Worm (Caenorhabditis elegans) whole organism, L4/young adult: ENCODE data around the gene B0228.8.

ENCODE experiments used
- W03F9.2 ChIP-seq: fragments of 150-350 bp; optimal IDR thresholded peaks from 2 replicates; lab custom pipeline; 2014; ENCODE audit warnings: missing biosample characterization, missing genetic modification characterization
- dao-5 ChIP-seq: sonication (generic microtip); optimal IDR thresholded peaks from 2 replicates; lab custom pipeline; 2016; ENCODE audit warnings: missing genotype, missing genetic modification characterization, moderate library complexity, missing compliant biosample characterization
- him-1 ChIP-seq: sonication (generic microtip); optimal IDR thresholded peaks from 2 replicates; lab custom pipeline; 2016; ENCODE audit warnings: missing genotype, missing genetic modification reagents, missing genetic modification characterization, missing compliant biosample characterization

Gene B0228.8

DNA sequence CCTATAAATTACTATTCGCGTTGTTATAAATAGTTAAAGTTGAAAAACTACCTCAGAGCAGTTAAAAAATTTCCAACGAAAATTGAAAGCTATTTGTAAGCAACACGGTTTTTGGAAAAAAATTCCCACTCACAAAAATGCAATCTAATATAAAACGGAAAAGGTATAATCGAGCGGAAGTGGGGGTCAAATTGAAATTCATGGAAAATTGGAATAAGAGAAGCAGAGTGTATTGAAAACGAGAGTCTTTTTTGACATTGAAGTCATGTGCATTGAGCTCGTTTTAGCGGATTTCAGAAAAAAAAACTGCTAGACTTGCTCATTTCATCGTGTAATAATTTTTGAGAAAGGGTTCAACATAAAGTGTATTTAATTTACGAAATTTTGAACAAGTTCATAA lies 8.9 kb upstream of the B0228.8 start:
- TF ChIP-seq him-1 (no peak), dao-5 (tag; lab: Kevin White, UChicago) (no peak), W03F9.2 (tag; lab: Kevin White, UChicago) (no peak)

DNA sequence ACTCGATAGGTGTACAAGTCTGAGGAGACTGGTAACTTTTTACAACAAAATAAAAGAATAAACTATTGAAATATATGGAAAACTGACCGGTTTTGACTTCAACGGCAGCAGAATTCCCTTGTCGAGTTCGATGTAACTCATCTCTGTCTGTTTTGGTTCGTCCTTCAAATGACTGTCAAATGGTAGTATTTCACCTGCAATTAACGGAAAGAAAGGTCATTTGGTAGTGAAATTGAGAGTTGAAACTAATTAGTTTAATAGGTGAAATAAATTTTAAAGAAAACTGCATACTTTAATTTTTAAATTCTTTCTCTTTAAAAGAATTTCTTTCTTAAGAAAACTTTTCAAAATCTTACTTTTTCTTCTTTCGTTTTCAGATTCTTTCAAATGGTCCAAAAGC lies 7.9 kb upstream of the B0228.8 start:
- TF ChIP-seq W03F9.2 (tag; lab: Kevin White, UChicago): no peak

DNA sequence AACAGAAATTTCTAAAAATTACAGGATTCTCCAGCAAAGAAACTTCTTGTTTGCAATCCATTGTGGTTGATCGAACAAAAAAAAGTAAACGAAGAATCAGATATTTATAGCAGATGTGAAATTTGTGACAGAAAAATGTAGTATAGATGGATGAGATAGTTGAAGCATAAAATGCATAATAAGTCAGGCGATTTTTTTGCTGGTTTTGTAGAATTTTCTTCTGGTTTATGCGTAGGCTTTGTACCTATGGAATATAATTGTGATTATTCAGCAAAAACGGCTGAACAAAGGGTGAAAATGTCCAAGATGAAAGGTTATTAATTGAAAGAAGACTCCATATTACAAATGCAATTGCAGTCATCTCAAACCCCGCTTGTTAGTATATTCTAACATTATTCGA lies 4.1 kb upstream of the B0228.8 start, which contains the start of gene srh-39:
Gene srh-39 (minus strand): TSS at position 101 of the 400 bp plus-strand sequence.
- TF ChIP-seq W03F9.2 (tag; lab: Kevin White, UChicago) (no peak), dao-5 (tag; lab: Kevin White, UChicago) (no peak), him-1 (no peak)

DNA sequence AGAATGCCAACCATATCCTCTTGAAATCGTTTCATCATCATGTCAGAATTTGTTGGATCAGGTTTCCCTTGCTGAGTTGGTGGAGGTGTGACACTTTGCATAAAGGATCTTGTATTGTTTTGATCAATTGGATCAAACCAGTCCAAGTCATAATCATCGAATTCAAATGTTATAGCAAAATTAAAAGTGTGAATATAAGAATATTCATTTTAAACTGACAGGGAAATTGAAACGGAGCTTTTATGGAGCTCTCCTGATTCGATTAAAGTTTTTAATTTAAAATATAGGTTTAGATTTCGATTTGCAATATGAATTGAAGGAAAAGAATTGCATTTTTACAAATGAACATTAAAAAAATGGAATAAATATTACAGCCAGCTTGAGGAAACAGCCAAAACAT lies 2.2 kb upstream of the B0228.8 start, which contains the start of gene B0228.9:
Gene B0228.9 (minus strand): TSS at position 101 of the 400 bp plus-strand sequence.
- TF ChIP-seq him-1 (no peak), W03F9.2 (tag; lab: Kevin White, UChicago) (no peak), dao-5 (tag; lab: Kevin White, UChicago) (no peak)

DNA sequence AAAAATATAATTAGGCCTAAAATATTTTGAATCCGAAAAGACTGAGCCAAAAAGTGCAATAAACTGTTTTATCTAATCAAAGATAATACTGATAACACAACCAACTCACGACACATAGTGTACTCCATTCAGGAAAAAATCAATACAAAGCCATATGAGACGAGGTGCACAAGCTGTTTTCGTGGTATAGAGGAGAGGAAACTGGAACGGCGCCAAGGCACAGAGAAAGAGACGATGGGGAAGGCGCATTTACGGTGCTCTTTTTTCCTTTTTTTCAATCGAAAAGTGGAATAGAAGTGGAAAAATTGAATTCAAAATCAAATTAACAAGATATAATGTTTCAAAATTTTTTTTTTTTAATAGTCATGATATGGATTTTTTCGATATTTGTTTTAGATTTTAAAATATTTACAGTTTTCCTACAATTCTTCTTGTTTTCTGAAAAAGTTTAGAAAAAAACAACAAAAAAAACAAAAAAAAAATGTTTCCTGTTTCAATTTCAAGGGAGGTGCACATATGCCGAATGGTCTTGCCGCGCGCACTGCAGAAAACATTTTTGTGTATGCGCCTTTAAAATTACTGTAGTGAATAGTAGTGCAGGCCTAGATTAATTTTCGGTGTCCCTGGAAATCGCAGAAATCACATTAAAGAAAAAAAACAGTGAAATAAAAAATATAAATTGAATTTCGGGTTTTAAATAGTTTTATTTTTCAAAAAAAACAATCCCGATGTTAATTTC lies 2.8 kb downstream of the B0228.8 start, which contains the start of gene B0228.7:
Gene B0228.7 (minus strand): TSS at position 627 of the 739 bp plus-strand sequence.
- no peak for TF ChIP-seq dao-5 (tag; lab: Kevin White, UChicago)
- TF ChIP-seq W03F9.2 (tag; lab: Kevin White, UChicago): no peak
- TF ChIP-seq him-1: no peak

DNA sequence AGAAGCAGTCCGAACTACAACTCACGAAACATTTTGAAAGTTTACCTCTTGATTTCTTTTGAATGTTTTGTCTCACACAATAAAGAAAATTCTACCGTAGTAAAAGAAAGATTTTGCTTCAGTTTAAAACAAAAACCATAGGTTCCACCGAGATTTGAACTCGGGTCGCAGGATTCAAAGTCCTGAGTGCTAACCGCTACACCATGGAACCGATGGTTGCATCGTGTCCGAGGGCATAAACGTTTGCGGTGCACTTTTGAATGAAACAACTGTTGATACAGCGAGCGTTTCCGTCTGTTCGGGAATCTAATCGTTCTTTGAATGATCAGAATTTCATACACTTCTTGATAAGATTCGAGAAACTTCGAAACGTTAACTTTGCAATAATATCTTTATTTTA lies 4.5 kb downstream of the B0228.8 start:
- TF ChIP-seq W03F9.2 (tag; lab: Kevin White, UChicago) (peak; percentile 32), him-1 (no peak), dao-5 (tag; lab: Kevin White, UChicago) (peak; percentile 38)

DNA sequence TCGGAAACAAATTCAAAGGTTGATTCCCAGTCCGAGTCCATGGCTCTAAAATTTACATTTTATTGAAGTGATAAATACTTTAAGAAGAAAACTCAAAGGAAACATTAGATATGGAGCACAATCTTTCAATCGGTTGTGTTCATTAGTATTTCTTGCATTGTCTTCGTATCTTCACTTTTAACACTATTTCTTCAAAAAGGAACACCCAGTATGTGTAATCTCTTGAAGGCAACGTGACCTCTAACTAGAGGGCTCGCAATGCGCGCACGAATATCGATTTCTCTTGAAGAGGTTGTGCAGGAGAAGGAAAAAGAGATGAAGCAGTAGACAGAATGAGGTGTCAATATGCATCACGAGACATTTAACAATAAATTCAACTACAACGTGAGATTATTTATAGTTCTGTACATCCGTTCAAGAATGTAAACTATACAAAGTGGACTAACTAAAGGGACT lies 6.2 kb downstream of the B0228.8 start, which contains the start of the genes B0228.6 and B0228.1:
Gene B0228.6 (minus strand): TSS at position 51 of the 456 bp plus-strand sequence.
Gene B0228.1 (plus strand): TSS at position 228 of the 456 bp plus-strand sequence.
- TF ChIP-seq dao-5 (tag; lab: Kevin White, UChicago): no peak
- TF ChIP-seq W03F9.2 (tag; lab: Kevin White, UChicago): no peak
- TF ChIP-seq him-1: no peak

DNA sequence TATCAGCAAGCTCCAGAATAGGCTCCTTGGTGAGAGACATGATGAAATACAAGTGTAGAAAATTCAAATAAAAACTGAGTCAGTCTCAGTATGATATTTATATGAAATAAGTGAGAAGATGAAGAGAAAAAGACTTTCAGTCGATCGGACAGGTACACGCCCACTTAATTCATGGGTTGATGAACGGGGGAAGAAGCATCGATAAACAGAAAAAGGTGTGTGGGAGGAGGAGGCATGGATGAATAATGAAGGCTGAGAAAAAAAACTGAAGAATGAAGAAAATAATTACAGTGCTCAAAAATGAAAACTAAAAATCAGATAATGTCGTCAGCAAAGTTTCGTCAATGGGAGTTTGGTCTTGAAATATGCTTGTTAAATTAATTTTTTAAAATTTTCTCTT lies 7.8 kb downstream of the B0228.8 start, which contains the start of gene trx-1:
Gene trx-1 (minus strand): TSS at position 101 of the 400 bp plus-strand sequence.
- TF ChIP-seq W03F9.2 (tag; lab: Kevin White, UChicago) (no peak), him-1 (no peak), dao-5 (tag; lab: Kevin White, UChicago) (no peak)

DNA sequence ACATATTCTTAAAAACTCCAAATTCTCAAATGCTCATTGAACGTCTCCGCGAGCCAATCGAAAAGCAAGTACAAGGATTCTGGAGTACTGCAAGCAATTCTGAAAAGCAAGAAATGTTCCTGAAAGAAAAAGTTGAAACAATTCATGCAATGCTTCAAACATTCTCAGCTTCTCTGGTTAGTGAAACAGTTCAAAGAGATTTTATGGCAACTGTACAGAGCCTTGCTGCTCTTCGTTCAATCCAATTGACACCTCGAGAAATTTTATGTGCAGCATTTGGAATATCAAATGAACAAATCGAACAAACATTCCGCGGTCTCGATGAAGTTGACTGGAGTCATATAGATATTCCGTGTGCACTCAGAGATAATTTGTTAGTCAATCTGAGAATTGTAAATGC lies 24.6 kb downstream of the B0228.8 start:
- no peak for TF ChIP-seq dao-5 (tag; lab: Kevin White, UChicago)
- no peak for TF ChIP-seq him-1
- no peak for TF ChIP-seq W03F9.2 (tag; lab: Kevin White, UChicago)

DNA sequence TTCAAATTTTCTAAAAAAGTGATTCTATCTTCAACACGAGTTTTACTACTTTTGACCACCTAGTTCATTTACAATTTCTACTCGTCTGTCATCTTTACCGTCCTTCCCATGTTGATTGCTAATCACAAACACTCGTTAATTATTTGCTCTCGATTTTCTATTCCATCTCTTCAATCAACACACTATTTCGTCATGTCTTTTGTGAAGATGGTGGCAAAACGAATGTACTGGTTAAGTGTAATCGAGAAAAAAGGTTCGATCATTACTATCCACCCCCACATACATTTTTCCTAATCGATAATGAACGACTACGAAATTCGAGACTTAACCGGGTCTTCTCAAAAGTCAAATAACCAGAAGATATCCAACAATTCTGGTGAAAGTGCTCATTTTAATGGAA lies 36.7 kb downstream of the B0228.8 start, which contains the start of gene cpna-2:
Gene cpna-2 (plus strand): TSS at position 301 of the 400 bp plus-strand sequence.
- TF ChIP-seq him-1 (no peak), dao-5 (tag; lab: Kevin White, UChicago) (no peak), W03F9.2 (tag; lab: Kevin White, UChicago) (no peak)

DNA sequence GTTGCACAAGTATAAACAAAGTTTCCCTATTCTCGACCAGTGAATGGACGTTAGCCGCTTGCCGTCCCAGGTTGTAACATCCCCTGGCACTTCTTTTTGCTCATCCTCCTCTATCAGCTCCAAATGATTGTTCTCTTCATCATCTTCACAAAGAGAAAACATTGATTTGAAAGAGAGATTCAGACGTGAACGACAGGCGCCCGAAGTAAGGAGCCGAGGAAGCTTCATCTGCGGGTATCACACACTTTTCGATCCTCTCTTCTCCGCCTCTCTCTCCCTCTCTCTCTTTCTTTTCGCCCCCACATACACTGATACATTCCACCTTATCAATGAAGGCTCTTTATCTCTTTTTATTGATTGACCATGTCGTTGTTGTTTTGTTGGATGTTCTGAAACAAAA lies 38.6 kb downstream of the B0228.8 start:
- TF ChIP-seq him-1: no peak
- no peak for TF ChIP-seq dao-5 (tag; lab: Kevin White, UChicago)
- no peak for TF ChIP-seq W03F9.2 (tag; lab: Kevin White, UChicago)

DNA sequence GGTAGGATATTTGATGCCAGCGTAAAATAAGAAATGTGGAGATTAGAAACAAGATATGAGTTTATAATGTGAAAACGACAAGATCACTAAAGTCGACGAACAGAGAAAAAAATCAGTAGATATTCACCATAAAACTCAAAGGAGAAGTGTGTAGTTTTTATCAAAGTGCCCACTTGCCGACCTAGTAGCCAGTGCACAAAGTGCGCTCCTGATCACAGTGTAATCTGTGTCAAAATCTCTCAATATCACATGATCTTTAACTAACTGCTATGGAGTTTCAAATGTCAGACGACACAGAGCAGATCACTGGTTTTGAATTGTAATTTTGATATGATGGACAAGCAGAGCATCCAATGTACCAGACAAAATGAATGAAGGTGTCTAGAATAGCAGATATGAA lies 40.9 kb downstream of the B0228.8 start:
- TF ChIP-seq him-1 (no peak), W03F9.2 (tag; lab: Kevin White, UChicago) (no peak), dao-5 (tag; lab: Kevin White, UChicago) (no peak)

DNA sequence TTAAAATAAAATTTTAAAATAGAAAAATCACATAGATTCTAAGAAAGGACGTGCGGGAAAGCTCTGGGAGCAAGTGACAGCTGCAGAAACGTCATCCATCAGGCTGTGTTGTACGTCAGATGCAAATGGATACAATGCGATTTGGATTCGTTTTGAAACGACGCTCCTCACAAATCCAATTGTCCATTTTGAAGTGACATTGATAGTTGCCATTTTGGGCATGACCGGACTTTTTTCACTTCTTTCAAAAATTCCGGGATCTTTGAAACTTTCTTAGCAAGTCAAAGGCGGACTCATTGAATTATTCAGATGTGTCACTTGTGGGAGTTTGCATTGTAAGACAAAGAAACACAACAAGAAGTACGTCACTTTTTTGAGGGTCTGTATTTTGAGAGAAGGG lies 42.3 kb downstream of the B0228.8 start:
- no peak for TF ChIP-seq W03F9.2 (tag; lab: Kevin White, UChicago)
- no peak for TF ChIP-seq him-1
- TF ChIP-seq dao-5 (tag; lab: Kevin White, UChicago): no peak

DNA sequence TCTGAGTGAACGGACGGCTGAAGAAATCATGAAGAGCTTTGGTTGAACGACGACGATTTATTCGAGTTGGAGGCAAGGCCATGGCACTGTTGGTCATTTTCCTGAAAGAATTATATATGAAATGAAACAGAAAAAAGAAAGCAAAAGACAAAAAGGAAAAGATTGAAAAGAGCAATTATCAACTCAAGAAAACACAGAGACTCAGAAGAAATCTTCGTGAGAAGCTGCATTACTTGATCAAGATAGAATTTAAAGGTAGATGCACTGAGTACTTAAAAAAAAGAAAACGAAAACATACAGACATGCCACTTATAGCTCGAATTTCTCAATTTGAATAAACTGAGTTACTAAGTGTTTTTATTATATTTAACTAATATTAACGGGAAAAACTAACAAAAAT lies 42.8 kb downstream of the B0228.8 start, which contains the start of gene cpna-5:
Gene cpna-5 (minus strand): TSS at position 101 of the 400 bp plus-strand sequence.
- no peak for TF ChIP-seq W03F9.2 (tag; lab: Kevin White, UChicago)
- no peak for TF ChIP-seq dao-5 (tag; lab: Kevin White, UChicago)
- no peak for TF ChIP-seq him-1
